Worm (Caenorhabditis elegans): ENCODE results near the gene nhr-204.

- TF ChIP-seq hmbx-1 (tag; optimal IDR thresholded peaks at IDR 0.05), result no peak
- TF ChIP-seq hnd-1 (tag; optimal IDR thresholded peaks at IDR 0.05), result no peak
- no peak for TF ChIP-seq sea-1 (GFP tag; conservative IDR thresholded peaks at IDR 0.05)
- no peak for TF ChIP-seq ama-1 (optimal IDR thresholded peaks at IDR 0.05)
- TF ChIP-seq scrt-1 (GFP tag; IDR thresholded peaks at IDR 0.05), result no peak
- TF ChIP-seq aly-1 (tag; optimal IDR thresholded peaks at IDR 0.05), result no peak
- TF ChIP-seq F13C5.2 (tag; optimal IDR thresholded peaks at IDR 0.05), result no peak
- no peak for TF ChIP-seq hmg-4 (GFP tag; optimal IDR thresholded peaks at IDR 0.05)
- TF ChIP-seq tbx-11 (GFP tag; IDR thresholded peaks at IDR 0.05), result no peak
- TF ChIP-seq tra-4 (tag; optimal IDR thresholded peaks at IDR 0.05), result no peak
- TF ChIP-seq ets-7 (tag; optimal IDR thresholded peaks at IDR 0.05), result no peak
- no peak for TF ChIP-seq ceh-36 (tag; optimal IDR thresholded peaks at IDR 0.05)
These were observed 12.5 kb downstream of the nhr-204 start, which contains the start of gene kin-34 for ce11 chrV:246097-246496.

Measured in whole organism, early embryonic.